Fruit fly (Drosophila melanogaster): Measurements from ENCODE around the gene Pex19.

DNA sequence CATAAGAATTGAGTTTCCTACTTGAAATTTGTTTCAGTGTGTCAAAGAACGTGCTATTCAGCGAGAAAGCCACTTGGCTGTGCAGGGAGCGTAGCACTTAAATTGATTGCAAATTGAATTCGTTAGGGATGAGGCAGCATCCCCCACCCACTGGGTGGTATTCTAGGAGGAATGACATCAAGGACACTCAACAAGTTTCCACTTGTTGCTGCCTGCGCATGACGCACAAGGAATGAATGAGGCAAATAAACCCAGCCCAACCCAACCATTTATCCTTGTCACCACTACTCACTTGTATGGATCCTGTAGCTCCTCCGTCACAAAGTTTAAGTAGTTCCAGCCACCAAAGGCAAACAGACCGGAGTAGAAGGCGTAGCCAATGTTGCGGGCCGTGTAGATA lies 38.3 kb upstream of the Pex19 start:
- TF ChIP-seq Xrp1 (GFP tag; IDR thresholded peaks at IDR 0.05) (no peak), Xbp1 (GFP tag; optimal IDR thresholded peaks at IDR 0.05) (no peak)

Measured in whole organism, embryonic.